Worm (Caenorhabditis elegans) whole organism, mixed stage, embryonic: Measurements from ENCODE around the gene nstp-1.

Experiments used
- M03D4.4 ChIP-seq: sonication (generic microtip); optimal IDR thresholded peaks from 2 replicates; lab custom pipeline; 2017; ENCODE audit warnings: mild to moderate bottlenecking, missing genetic modification characterization, missing compliant biosample characterization
- bed-3 ChIP-seq: fragments of 200-800 bp; sonication (Bioruptor generic); optimal IDR thresholded peaks from 3 replicates; lab custom pipeline; 2018; ENCODE audit warnings: mild to moderate bottlenecking, missing genetic modification characterization, moderate library complexity, missing compliant biosample characterization
- blmp-1 ChIP-seq: fragments of 150-350 bp; optimal IDR thresholded peaks from 2 replicates; lab custom pipeline; 2014; ENCODE audit warnings: missing biosample characterization, missing genetic modification characterization
- ceh-39 ChIP-seq: fragments of 150-350 bp; optimal IDR thresholded peaks from 2 replicates; lab custom pipeline; 2014; ENCODE audit warnings: missing biosample characterization, missing genetic modification characterization
- ceh-43 ChIP-seq: fragments of 200-800 bp; sonication (Bioruptor generic); optimal IDR thresholded peaks from 2 replicates; lab custom pipeline; 2018; ENCODE audit warnings: mild to moderate bottlenecking, missing genetic modification characterization, moderate library complexity, missing compliant biosample characterization
- ceh-83 ChIP-seq: fragments of 200-800 bp; sonication (Bioruptor generic); optimal IDR thresholded peaks from 2 replicates; lab custom pipeline; 2018; ENCODE audit warnings: mild to moderate bottlenecking, missing genetic modification characterization, missing compliant biosample characterization
- drap-1 ChIP-seq: fragments of 200-800 bp; sonication (Bioruptor generic); optimal IDR thresholded peaks from 3 replicates; lab custom pipeline; 2018; ENCODE audit warnings: mild to moderate bottlenecking, missing genetic modification characterization, missing compliant biosample characterization
- flh-1 ChIP-seq: fragments of 200-800 bp; sonication (Bioruptor generic); optimal IDR thresholded peaks from 2 replicates; lab custom pipeline; 2018; ENCODE audit warnings: mild to moderate bottlenecking, missing genetic modification characterization, moderate library complexity, missing compliant biosample characterization
- ham-2 ChIP-seq: fragments of 200-800 bp; sonication (Bioruptor generic); optimal IDR thresholded peaks from 2 replicates; lab custom pipeline; 2018; ENCODE audit warnings: mild to moderate bottlenecking, missing genetic modification characterization, missing compliant biosample characterization
- hlh-1 ChIP-seq: fragments of 150-350 bp; optimal IDR thresholded peaks from 2 replicates; lab custom pipeline; 2014; ENCODE audit warnings: missing biosample characterization, missing genetic modification reagents, missing genetic modification characterization
- lin-13 ChIP-seq: fragments of 150-350 bp; optimal IDR thresholded peaks from 2 replicates; lab custom pipeline; 2014; ENCODE audit warnings: missing biosample characterization, missing genetic modification characterization
- lin-32 ChIP-seq: fragments of 200-800 bp; sonication (Bioruptor generic); optimal IDR thresholded peaks from 2 replicates; lab custom pipeline; 2018; ENCODE audit warnings: mild to moderate bottlenecking, missing genetic modification characterization, missing compliant biosample characterization
- lsy-2 ChIP-seq: fragments of 150-350 bp; optimal IDR thresholded peaks from 2 replicates; lab custom pipeline; 2014; ENCODE audit warnings: missing biosample characterization, missing genetic modification characterization
- mab-5 ChIP-seq: fragments of 150-350 bp; optimal IDR thresholded peaks from 2 replicates; lab custom pipeline; 2014; ENCODE audit warnings: missing biosample characterization, missing genetic modification characterization
- mep-1 ChIP-seq: fragments of 150-350 bp; optimal IDR thresholded peaks from 2 replicates; lab custom pipeline; 2017; ENCODE audit warnings: missing biosample characterization, missing genetic modification reagents, missing genetic modification characterization, inconsistent platforms
- mls-2 ChIP-seq: sonication (generic microtip); optimal IDR thresholded peaks from 2 replicates; lab custom pipeline; 2016; ENCODE audit warnings: mild to moderate bottlenecking, missing genetic modification characterization, moderate library complexity, missing compliant biosample characterization
- nhr-2 ChIP-seq: fragments of 150-350 bp; optimal IDR thresholded peaks from 2 replicates; lab custom pipeline; 2014; ENCODE audit warnings: missing biosample characterization, missing genetic modification characterization
- nhr-237 ChIP-seq: fragments of 150-350 bp; optimal IDR thresholded peaks from 2 replicates; lab custom pipeline; 2014; ENCODE audit warnings: missing biosample characterization, missing genetic modification characterization
- pha-4 ChIP-seq: fragments of 150-350 bp; optimal IDR thresholded peaks from 2 replicates; lab custom pipeline; 2018; ENCODE audit warnings: missing biosample characterization, missing genetic modification reagents, missing genetic modification characterization
- snpc-4 ChIP-seq: fragments of 150-350 bp; optimal IDR thresholded peaks from 2 replicates; lab custom pipeline; 2014; ENCODE audit warnings: missing biosample characterization, missing genetic modification characterization
- sptf-1 ChIP-seq: sonication (generic microtip); optimal IDR thresholded peaks from 2 replicates; lab custom pipeline; 2017; ENCODE audit warnings: mild to moderate bottlenecking, missing genetic modification characterization, moderate library complexity, missing compliant biosample characterization
- unc-39 ChIP-seq: fragments of 150-350 bp; optimal IDR thresholded peaks from 2 replicates; lab custom pipeline; 2014; ENCODE audit warnings: missing biosample characterization, missing genetic modification characterization
- unc-62 ChIP-seq: fragments of 150-350 bp; optimal IDR thresholded peaks from 2 replicates; lab custom pipeline; 2014; ENCODE audit warnings: missing biosample characterization, missing genetic modification reagents, missing genetic modification characterization

The nstp-1 gene

DNA sequence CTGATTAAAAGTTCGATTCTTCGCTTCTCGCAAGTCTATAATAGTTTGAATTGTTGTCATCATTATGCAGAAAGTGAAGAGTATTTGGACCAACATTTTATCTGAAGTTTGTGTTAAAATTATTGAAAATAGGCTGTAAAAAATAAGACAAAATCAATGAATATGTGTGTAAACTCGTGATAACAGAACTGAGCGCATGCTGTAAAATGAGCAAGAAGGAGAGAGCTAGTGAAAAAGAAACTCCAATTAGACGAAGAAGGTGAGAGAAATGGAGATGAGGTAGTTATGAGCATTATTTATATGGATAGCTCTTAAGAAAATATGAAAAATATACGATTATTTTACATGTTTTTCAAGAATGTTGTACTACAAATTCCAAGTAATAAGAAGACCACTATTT lies 36.2 kb downstream of the nstp-1 start, which contains the start of gene C53D6.4:
TSS of gene C53D6.4 (minus strand) at position 101 of the 400 bp plus-strand sequence.
- no peak for TF ChIP-seq mls-2 (tag; lab: Kevin White, UChicago)
- TF ChIP-seq snpc-4 (tag; lab: Kevin White, UChicago), result no peak
- TF ChIP-seq bed-3, result no peak
- TF ChIP-seq ceh-83, result no peak
- TF ChIP-seq lsy-2 (tag; lab: Kevin White, UChicago), result no peak
- TF ChIP-seq, all 35 proteins: peak for 0

DNA sequence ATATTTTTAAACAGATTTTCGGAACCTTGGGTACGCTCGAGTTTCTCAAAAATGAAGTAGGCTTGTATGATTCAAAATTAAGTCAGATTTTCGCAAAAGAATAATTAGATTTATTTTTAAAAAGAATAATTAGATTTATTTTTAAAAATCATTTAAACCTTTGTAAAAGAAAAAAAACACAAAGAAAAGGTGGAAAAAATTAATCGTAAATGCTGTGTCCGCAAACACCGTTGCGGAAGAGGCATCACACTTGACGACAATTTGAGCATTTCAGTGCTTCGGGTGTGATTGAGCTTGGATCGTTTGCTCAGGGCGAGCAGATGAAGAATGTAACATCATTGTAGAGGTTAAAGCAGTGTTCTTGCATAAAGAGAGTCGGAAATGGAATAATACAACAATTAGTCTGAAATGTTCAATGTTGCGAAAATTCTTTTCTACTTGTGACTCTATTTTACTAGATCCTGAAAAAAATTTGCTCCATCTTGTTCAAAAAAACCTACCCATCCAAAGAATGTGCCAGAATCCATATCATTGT lies 36.6 kb downstream of the nstp-1 start:
- TF ChIP-seq ceh-83, result no peak
- no peak for TF ChIP-seq mab-5 (tag; lab: Kevin White, UChicago)
- TF ChIP-seq mep-1 (tag; lab: Kevin White, UChicago), result no peak
- TF ChIP-seq lin-13 (tag; lab: Kevin White, UChicago), result no peak
- TF ChIP-seq M03D4.4, result no peak
- TF ChIP-seq unc-62 (GFP tag; lab: Kevin White, UChicago), result no peak
- TF ChIP-seq nhr-2, result no peak
- TF ChIP-seq drap-1 (GFP tag; lab: Kevin White, UChicago), result no peak
- TF ChIP-seq hlh-1 (tag; lab: Kevin White, UChicago), result no peak
- TF ChIP-seq ceh-39, result no peak
- no peak for TF ChIP-seq bed-3
- TF ChIP-seq nhr-237, result no peak

DNA sequence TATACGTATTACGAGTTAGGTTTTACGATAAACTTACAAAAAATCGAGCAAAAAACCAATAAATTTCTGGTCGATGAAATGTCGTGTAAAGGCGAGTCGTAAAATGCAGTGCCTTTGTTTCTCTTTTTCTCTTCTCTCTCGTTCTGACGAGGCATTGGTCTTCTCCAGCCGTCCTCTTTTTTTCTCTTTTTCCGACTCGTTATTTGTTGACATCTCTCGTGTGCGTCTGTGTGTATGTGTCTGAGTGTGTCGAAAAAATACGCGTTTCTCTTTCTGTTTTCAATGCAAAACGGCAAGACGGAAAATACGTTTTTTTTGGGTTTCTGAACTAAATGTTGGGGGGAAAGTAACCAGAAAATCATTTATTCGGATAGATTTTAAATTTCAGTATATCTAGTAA lies 47.9 kb downstream of the nstp-1 start, which contains the start of gene C53D6.6:
TSS of gene C53D6.6 (minus strand) at position 118 of the 400 bp plus-strand sequence.
- TF ChIP-seq mep-1 (tag; lab: Kevin White, UChicago), result peak; percentile 3
- no peak for TF ChIP-seq mab-5 (tag; lab: Kevin White, UChicago)
- peak; percentile 32 for TF ChIP-seq hlh-1 (tag; lab: Kevin White, UChicago)
- peak; percentile 56 for TF ChIP-seq pha-4 (tag; lab: Kevin White, UChicago)

DNA sequence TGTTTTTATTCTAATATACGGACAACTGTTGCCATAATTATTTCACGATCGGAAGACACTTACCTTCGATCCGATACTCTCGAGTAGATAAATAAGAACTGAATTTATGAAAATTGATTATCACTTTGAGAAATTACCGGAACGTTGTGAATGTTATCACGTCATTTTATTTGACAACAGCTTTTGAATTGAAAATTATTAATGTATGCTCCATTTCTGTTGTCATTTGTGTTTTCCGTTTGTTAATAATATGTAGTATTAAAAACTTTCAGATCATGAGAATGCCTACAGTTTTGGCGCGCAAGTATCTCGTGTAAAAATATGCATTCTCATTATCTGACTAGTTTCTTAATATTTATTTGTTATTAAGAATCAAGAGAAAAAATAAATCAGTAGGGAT lies 49.7 kb downstream of the nstp-1 start, which contains the start of gene C53D6.10:
TSS of gene C53D6.10 (minus strand) at position 101 of the 400 bp plus-strand sequence.
- no peak for TF ChIP-seq ceh-43 (GFP tag; lab: Kevin White, UChicago)
- TF ChIP-seq lin-32 (GFP tag; lab: Kevin White, UChicago), result no peak
- no peak for TF ChIP-seq snpc-4 (tag; lab: Kevin White, UChicago)
- TF ChIP-seq lin-13 (tag; lab: Kevin White, UChicago), result no peak
- no peak for TF ChIP-seq ham-2 (GFP tag; lab: Kevin White, UChicago)
- no peak for TF ChIP-seq mab-5 (tag; lab: Kevin White, UChicago)
- no peak for TF ChIP-seq pha-4 (tag; lab: Kevin White, UChicago)
- no peak for TF ChIP-seq sptf-1 (tag; lab: Kevin White, UChicago)
- no peak for TF ChIP-seq unc-39 (tag; lab: Kevin White, UChicago)
- no peak for TF ChIP-seq unc-62 (GFP tag; lab: Kevin White, UChicago)
- no peak for TF ChIP-seq blmp-1 (tag; lab: Kevin White, UChicago)
- TF ChIP-seq flh-1 (GFP tag; lab: Kevin White, UChicago), result no peak
